Worm (Caenorhabditis elegans) whole organism, L2 larva: ENCODE measurements around the gene epg-4.

ENCODE experiments used
- C34F6.9 ChIP-seq: fragments of 150-350 bp; optimal IDR thresholded peaks from 2 replicates; lab custom pipeline; 2014; ENCODE audit warnings: missing biosample characterization, missing genetic modification characterization
- F13H6.1 ChIP-seq: sonication (generic microtip); optimal IDR thresholded peaks from 2 replicates; lab custom pipeline; 2016; ENCODE audit warnings: missing genetic modification characterization, missing compliant biosample characterization
- R02D3.7 ChIP-seq: fragments of 150-350 bp; optimal IDR thresholded peaks from 2 replicates; lab custom pipeline; 2014; ENCODE audit warnings: missing biosample characterization, missing genetic modification characterization
- Y55F3AM.14 ChIP-seq: fragments of 200-800 bp; sonication (Bioruptor generic); optimal IDR thresholded peaks from 2 replicates; lab custom pipeline; 2018; ENCODE audit warnings: mild to moderate bottlenecking, missing genetic modification characterization, missing compliant biosample characterization
- ZK546.5 ChIP-seq: sonication (generic microtip); optimal IDR thresholded peaks from 2 replicates; lab custom pipeline; 2017; ENCODE audit warnings: missing biosample characterization, missing genetic modification characterization
- alr-1 ChIP-seq: fragments of 150-350 bp; optimal IDR thresholded peaks from 2 replicates; lab custom pipeline; 2014; ENCODE audit warnings: missing biosample characterization, missing genetic modification characterization
- ama-1 ChIP-seq: fragments of 150-350 bp; optimal IDR thresholded peaks from 2 replicates; lab custom pipeline; 2018; ENCODE audit warnings: inconsistent platforms
- ceh-16 ChIP-seq: fragments of 150-350 bp; optimal IDR thresholded peaks from 2 replicates; lab custom pipeline; 2014; ENCODE audit warnings: missing biosample characterization, missing genetic modification characterization
- crh-2 ChIP-seq: sonication (generic microtip); optimal IDR thresholded peaks from 2 replicates; lab custom pipeline; 2017; ENCODE audit warnings: missing biosample characterization, missing genetic modification characterization
- elt-3 ChIP-seq: sonication (generic microtip); optimal IDR thresholded peaks from 2 replicates; lab custom pipeline; 2017; ENCODE audit warnings: missing biosample characterization, missing genetic modification characterization
- fos-1 ChIP-seq: fragments of 150-350 bp; optimal IDR thresholded peaks from 2 replicates; lab custom pipeline; 2014; ENCODE audit warnings: missing biosample characterization, missing genetic modification characterization
- gmeb-1 ChIP-seq: fragments of 150-350 bp; optimal IDR thresholded peaks from 2 replicates; lab custom pipeline; 2014; ENCODE audit warnings: missing biosample characterization, missing genetic modification characterization
- lin-11 ChIP-seq: fragments of 150-350 bp; sonication (generic microtip); optimal IDR thresholded peaks from 2 replicates; lab custom pipeline; 2014; ENCODE audit warnings: missing biosample characterization, missing genetic modification characterization, inconsistent platforms, mixed read lengths
- lin-13 ChIP-seq: fragments of 150-350 bp; optimal IDR thresholded peaks from 2 replicates; lab custom pipeline; 2014; ENCODE audit warnings: missing biosample characterization, missing genetic modification reagents, missing genetic modification characterization
- lin-39 ChIP-seq: fragments of 150-350 bp; optimal IDR thresholded peaks from 2 replicates; lab custom pipeline; 2014; ENCODE audit warnings: missing biosample characterization, missing genetic modification reagents, missing genetic modification characterization
- lsy-2 ChIP-seq, 2 experiments: fragments of 150-350 bp in 1 of 2; sonication (generic microtip) in 1 of 2; optimal IDR thresholded peaks; 2 replicates each; lab custom pipeline; 2014 to 2017; ENCODE audit warnings: missing biosample characterization in 2 of 2, missing genetic modification characterization in 2 of 2
- mbf-1 ChIP-seq: sonication (generic microtip); optimal IDR thresholded peaks from 2 replicates; lab custom pipeline; 2017; ENCODE audit warnings: missing biosample characterization, missing genetic modification characterization
- mdl-1 ChIP-seq, 2 experiments: fragments of 150-350 bp in 1 of 2; sonication (generic microtip) in 1 of 2; optimal IDR thresholded peaks; 2 replicates each; lab custom pipeline; 2017; ENCODE audit warnings: missing biosample characterization in 2 of 2, missing genetic modification characterization in 2 of 2
- nhr-11 ChIP-seq: fragments of 150-350 bp; optimal IDR thresholded peaks from 2 replicates; lab custom pipeline; 2014; ENCODE audit warnings: missing biosample characterization, missing genetic modification characterization
- nhr-12 ChIP-seq: fragments of 150-350 bp; optimal IDR thresholded peaks from 2 replicates; lab custom pipeline; 2014; ENCODE audit warnings: missing biosample characterization, missing genetic modification characterization
- nhr-129 ChIP-seq: fragments of 150-350 bp; optimal IDR thresholded peaks from 2 replicates; lab custom pipeline; 2014; ENCODE audit warnings: missing biosample characterization, missing genetic modification characterization
- nhr-21 ChIP-seq: fragments of 150-350 bp; optimal IDR thresholded peaks from 2 replicates; lab custom pipeline; 2014; ENCODE audit warnings: missing biosample characterization, missing genetic modification characterization
- nhr-237 ChIP-seq: fragments of 150-350 bp; optimal IDR thresholded peaks from 2 replicates; lab custom pipeline; 2014; ENCODE audit warnings: missing biosample characterization, missing genetic modification characterization
- nhr-6 ChIP-seq: fragments of 150-350 bp; optimal IDR thresholded peaks from 2 replicates; lab custom pipeline; 2014; ENCODE audit warnings: missing biosample characterization, missing genetic modification characterization
- nhr-77 ChIP-seq: fragments of 150-350 bp; optimal IDR thresholded peaks from 2 replicates; lab custom pipeline; 2014; ENCODE audit warnings: missing biosample characterization, missing genetic modification characterization
- sem-4 ChIP-seq: fragments of 150-350 bp; optimal IDR thresholded peaks from 2 replicates; lab custom pipeline; 2014; ENCODE audit warnings: missing biosample characterization, missing genetic modification reagents, missing genetic modification characterization
- sma-3 ChIP-seq: sonication (generic microtip); optimal IDR thresholded peaks from 2 replicates; lab custom pipeline; 2016; ENCODE audit warnings: missing genetic modification reagents, missing genetic modification characterization, missing compliant biosample characterization
- sma-9 ChIP-seq, 2 experiments: fragments of 150-350 bp in 1 of 2; sonication (generic microtip) in 1 of 2; optimal IDR thresholded peaks; 2 replicates each; lab custom pipeline; 2014 to 2016; ENCODE audit warnings: missing genetic modification characterization in 2 of 2, mild to moderate bottlenecking in 1 of 2, missing biosample characterization in 1 of 2, missing compliant biosample characterization in 1 of 2, missing genetic modification reagents in 1 of 2, moderate library complexity in 1 of 2
- snpc-4 ChIP-seq: fragments of 150-350 bp; optimal IDR thresholded peaks from 2 replicates; lab custom pipeline; 2014; ENCODE audit warnings: missing biosample characterization, missing genetic modification characterization
- unc-39 ChIP-seq: fragments of 150-350 bp; optimal IDR thresholded peaks from 2 replicates; lab custom pipeline; 2014; ENCODE audit warnings: missing biosample characterization, missing genetic modification characterization
- unc-55 ChIP-seq: fragments of 150-350 bp; sonication (generic microtip); optimal IDR thresholded peaks from 3 replicates; lab custom pipeline; 2014; ENCODE audit warnings: missing biosample characterization, missing genetic modification reagents, missing genetic modification characterization
- unc-62 ChIP-seq: fragments of 150-350 bp; optimal IDR thresholded peaks from 2 replicates; lab custom pipeline; 2014; ENCODE audit warnings: missing biosample characterization, missing genetic modification reagents, missing genetic modification characterization
- zag-1 ChIP-seq: fragments of 150-350 bp; optimal IDR thresholded peaks from 2 replicates; lab custom pipeline; 2014; ENCODE audit warnings: missing biosample characterization, missing genetic modification characterization
- ztf-11 ChIP-seq: sonication (generic microtip); optimal IDR thresholded peaks from 2 replicates; lab custom pipeline; 2017; ENCODE audit warnings: missing biosample characterization, missing genetic modification characterization
- ztf-4 ChIP-seq: fragments of 150-350 bp; optimal IDR thresholded peaks from 2 replicates; lab custom pipeline; 2014; ENCODE audit warnings: missing biosample characterization, missing genetic modification characterization

Gene epg-4

ce11 chrIII:7181822-7182221 lies at the start of gene epg-4:
Gene epg-4 (plus strand): TSS chrIII:7182167.
- TF ChIP-seq fos-1 (tag; lab: Kevin White, UChicago) (peak; percentile 48), lin-11 (tag; lab: Kevin White, UChicago) (no peak), lsy-2 (tag; optimal IDR thresholded peaks at IDR 0.05; lab: Kevin White, UChicago) (peak in 1 of 2 experiments; percentile 57), unc-62 (GFP tag; lab: Kevin White, UChicago) (no peak), C34F6.9 (tag; lab: Kevin White, UChicago) (peak; percentile 76), ztf-4 (no peak), gmeb-1 (tag; lab: Kevin White, UChicago) (no peak), crh-2 (tag; lab: Kevin White, UChicago) (peak; percentile 21), ZK546.5 (no peak), nhr-129 (peak; percentile 78), lin-39 (no peak), unc-39 (tag; lab: Kevin White, UChicago) (no peak), elt-3 (tag; lab: Kevin White, UChicago) (no peak), unc-55 (GFP tag; lab: Kevin White, UChicago) (peak; percentile 57)

DNA sequence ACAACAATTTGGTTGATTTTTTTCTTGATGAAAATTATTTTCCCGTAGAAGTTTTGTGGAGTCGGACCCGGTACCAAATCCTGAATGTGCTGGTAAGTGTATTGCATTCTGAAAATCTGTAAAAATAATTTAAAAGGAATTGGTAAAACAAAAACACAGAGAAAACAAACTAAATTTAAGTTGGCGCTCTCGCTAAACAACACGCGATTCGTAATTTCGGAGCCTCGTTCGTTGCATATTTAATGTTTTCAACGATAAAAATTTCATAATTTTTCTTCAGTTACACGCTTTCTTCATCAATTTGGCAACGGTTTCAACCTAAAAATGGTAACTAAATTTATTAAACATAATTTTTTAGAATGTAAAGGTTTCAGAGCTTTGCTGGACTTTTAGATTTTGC lies 48.4 kb upstream of the epg-4 start, which contains the start of the genes pot-1 and ggtb-1:
pot-1 (minus strand) TSS at position 120 of the 400 bp plus-strand sequence.
ggtb-1 (plus strand) TSS at position 208 of the 400 bp plus-strand sequence.
- TF ChIP-seq gmeb-1 (tag; lab: Kevin White, UChicago), result peak; percentile 7
- no peak for TF ChIP-seq F13H6.1 (tag; lab: Kevin White, UChicago)
- no peak for TF ChIP-seq R02D3.7 (tag; lab: Kevin White, UChicago)
- peak; percentile 55 for TF ChIP-seq unc-55 (GFP tag; lab: Kevin White, UChicago)
- TF ChIP-seq fos-1 (tag; lab: Kevin White, UChicago), result no peak
- TF ChIP-seq snpc-4, result no peak
- TF ChIP-seq lsy-2 (tag; optimal IDR thresholded peaks at IDR 0.05; lab: Kevin White, UChicago), result peak in 1 of 2 experiments; percentile 35
- TF ChIP-seq sem-4 (tag; lab: Kevin White, UChicago), result no peak
- no peak for TF ChIP-seq Y55F3AM.14
- TF ChIP-seq C34F6.9 (tag; lab: Kevin White, UChicago), result peak; percentile 47
- no peak for TF ChIP-seq nhr-77 (tag; lab: Kevin White, UChicago)
- TF ChIP-seq, all 48 proteins: peak for 4

DNA sequence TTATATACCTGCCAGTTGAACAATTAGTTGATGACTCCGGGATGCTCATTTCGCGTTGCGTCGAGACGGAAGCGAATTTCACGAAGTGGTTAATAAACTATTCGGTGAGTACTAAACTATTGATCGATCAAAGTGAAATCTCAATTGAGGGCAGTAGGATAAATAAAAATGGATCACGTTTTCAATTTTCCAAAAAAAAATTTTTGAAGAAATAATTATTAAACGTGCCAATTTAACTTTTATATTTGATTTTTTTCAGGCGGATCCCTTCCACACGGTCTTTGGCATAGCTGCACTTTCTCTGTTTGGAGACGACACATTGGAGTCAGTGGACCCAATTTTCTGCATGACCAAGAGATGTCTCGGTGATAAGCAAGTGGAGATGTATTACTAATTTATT lies 46.0 kb upstream of the epg-4 start, which contains the start of gene B0280.17:
B0280.17 (minus strand) TSS at position 101 of the 400 bp plus-strand sequence.
- no peak for TF ChIP-seq ztf-4
- TF ChIP-seq nhr-237 (tag; lab: Kevin White, UChicago), result no peak
- TF ChIP-seq mbf-1 (tag; lab: Kevin White, UChicago), result no peak
- TF ChIP-seq unc-39 (tag; lab: Kevin White, UChicago), result no peak
- no peak for TF ChIP-seq gmeb-1 (tag; lab: Kevin White, UChicago)
- no peak for TF ChIP-seq nhr-21 (tag; lab: Kevin White, UChicago)

DNA sequence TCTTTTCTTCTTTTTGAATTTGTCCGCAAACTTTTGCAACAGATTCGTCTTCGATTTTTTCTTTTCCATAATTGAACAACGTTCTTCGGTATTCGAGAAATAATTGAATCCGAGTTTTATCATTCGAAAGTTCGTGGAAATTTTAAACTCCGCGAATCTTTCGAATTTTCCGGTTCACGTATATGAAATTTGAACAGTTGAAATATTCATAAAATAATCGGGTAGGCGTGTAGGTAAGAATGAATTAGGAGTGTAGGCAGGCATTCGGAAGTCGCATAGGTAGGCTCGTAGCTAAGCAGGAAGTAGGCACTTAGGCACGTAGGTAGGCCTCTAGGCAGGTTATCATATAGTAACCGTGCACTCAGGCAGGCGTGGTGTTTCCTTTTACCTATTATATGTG lies 43.8 kb upstream of the epg-4 start, which contains the start of gene B0280.11:
B0280.11 (minus strand) TSS at position 101 of the 400 bp plus-strand sequence.
- no peak for TF ChIP-seq alr-1 (tag; lab: Kevin White, UChicago)
- TF ChIP-seq snpc-4, result no peak
- TF ChIP-seq nhr-6 (tag; lab: Kevin White, UChicago), result no peak
- TF ChIP-seq mdl-1 (tag; optimal IDR thresholded peaks at IDR 0.05; lab: Kevin White, UChicago), result no peak
- TF ChIP-seq Y55F3AM.14, result no peak

DNA sequence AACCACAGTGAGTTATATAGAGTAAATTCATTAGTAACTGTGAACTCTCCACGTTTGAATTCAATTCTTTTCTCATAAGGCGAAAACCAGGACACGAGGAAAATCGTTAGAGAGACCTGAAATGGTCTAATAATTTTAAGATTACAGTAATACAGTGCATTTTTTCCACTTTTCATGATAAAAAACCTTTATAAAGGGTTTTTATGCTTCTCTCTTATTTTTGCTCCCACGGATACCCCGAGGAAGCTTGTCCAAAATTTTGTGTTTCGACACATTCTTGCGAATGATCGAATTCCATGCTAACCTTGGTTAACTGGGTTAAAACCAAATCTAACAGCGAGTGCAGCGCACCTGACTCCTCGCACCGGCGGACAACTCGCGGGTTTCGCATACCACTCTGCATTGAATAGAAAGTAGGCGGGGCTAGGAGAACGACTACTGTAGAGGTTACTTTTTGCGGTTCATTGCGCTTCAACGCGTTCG lies 41.7 kb upstream of the epg-4 start:
- TF ChIP-seq sma-3 (GFP tag; lab: Kevin White, UChicago) (peak; percentile 73), zag-1 (tag; lab: Kevin White, UChicago) (no peak), unc-39 (tag; lab: Kevin White, UChicago) (no peak), sma-9 (GFP tag; optimal IDR thresholded peaks at IDR 0.05; lab: Kevin White, UChicago) (peak; percentile 35), sma-9 (tag; optimal IDR thresholded peaks at IDR 0.05; lab: Kevin White, UChicago) (no peak), unc-55 (GFP tag; lab: Kevin White, UChicago) (no peak), fos-1 (tag; lab: Kevin White, UChicago) (peak; percentile 2), lin-13 (GFP tag; lab: Kevin White, UChicago) (peak; percentile 17), snpc-4 (peak; percentile 96), gmeb-1 (tag; lab: Kevin White, UChicago) (peak; percentile 21), nhr-21 (tag; lab: Kevin White, UChicago) (peak; percentile 29), lin-39 (no peak), mbf-1 (tag; lab: Kevin White, UChicago) (no peak), sem-4 (tag; lab: Kevin White, UChicago) (no peak), crh-2 (tag; lab: Kevin White, UChicago) (peak; percentile 30), ama-1 (lab: Kevin White, UChicago) (peak; percentile 78), nhr-11 (tag; lab: Kevin White, UChicago) (no peak), Y55F3AM.14 (no peak), lsy-2 (tag; optimal IDR thresholded peaks at IDR 0.05; lab: Kevin White, UChicago) (peak in 1 of 2 experiments; percentile 53), ceh-16 (tag; lab: Kevin White, UChicago) (peak; percentile 17), ztf-11 (tag; lab: Kevin White, UChicago) (no peak), F13H6.1 (tag; lab: Kevin White, UChicago) (peak; percentile 12), nhr-12 (tag; lab: Kevin White, UChicago) (no peak)
